Worm (Caenorhabditis elegans) whole organism, L4/young adult: ENCODE data around the gene tebp-2.

Source experiments
- W03F9.2 ChIP-seq: fragments of 150-350 bp; optimal IDR thresholded peaks from 2 replicates; lab custom pipeline; 2014; ENCODE audit warnings: missing biosample characterization, missing genetic modification characterization
- dao-5 ChIP-seq: sonication (generic microtip); optimal IDR thresholded peaks from 2 replicates; lab custom pipeline; 2016; ENCODE audit warnings: missing genotype, missing genetic modification characterization, moderate library complexity, missing compliant biosample characterization
- him-1 ChIP-seq: sonication (generic microtip); optimal IDR thresholded peaks from 2 replicates; lab custom pipeline; 2016; ENCODE audit warnings: missing genotype, missing genetic modification reagents, missing genetic modification characterization, missing compliant biosample characterization

tebp-2 gene

ce11 chrIV:5541285-5541684 lies at the start of gene tebp-2:
Gene tebp-2 (plus strand): TSS chrIV:5541627.
- no peak for TF ChIP-seq W03F9.2 (tag; lab: Kevin White, UChicago)

ce11 chrIV:5492196-5492595 lies 49.2 kb upstream of the tebp-2 start:
- no peak for TF ChIP-seq him-1
- TF ChIP-seq W03F9.2 (tag; lab: Kevin White, UChicago): no peak
- no peak for TF ChIP-seq dao-5 (tag; lab: Kevin White, UChicago)

- TF ChIP-seq dao-5 (tag; lab: Kevin White, UChicago): no peak
- TF ChIP-seq W03F9.2 (tag; lab: Kevin White, UChicago): no peak
- TF ChIP-seq him-1: no peak
Measured at ce11 chrIV:5493135-5493534, 48.3 kb upstream of the tebp-2 start.

- no peak for TF ChIP-seq him-1
- TF ChIP-seq dao-5 (tag; lab: Kevin White, UChicago): no peak
- TF ChIP-seq W03F9.2 (tag; lab: Kevin White, UChicago): no peak
Measured at ce11 chrIV:5493692-5494091, 47.7 kb upstream of the tebp-2 start, which contains the start of gene B0273.1. Gene B0273.1 (plus strand): TSS chrIV:5493992.

- TF ChIP-seq him-1: no peak
- no peak for TF ChIP-seq W03F9.2 (tag; lab: Kevin White, UChicago)
- TF ChIP-seq dao-5 (tag; lab: Kevin White, UChicago): no peak
Measured at ce11 chrIV:5494099-5494498, 47.3 kb upstream of the tebp-2 start.

ce11 chrIV:5501414-5501813 lies 40.0 kb upstream of the tebp-2 start:
- no peak for TF ChIP-seq him-1
- TF ChIP-seq W03F9.2 (tag; lab: Kevin White, UChicago): no peak
- no peak for TF ChIP-seq dao-5 (tag; lab: Kevin White, UChicago)

ce11 chrIV:5502610-5503009 lies 38.8 kb upstream of the tebp-2 start:
- TF ChIP-seq dao-5 (tag; lab: Kevin White, UChicago) (no peak), him-1 (no peak), W03F9.2 (tag; lab: Kevin White, UChicago) (no peak)

ce11 chrIV:5506642-5507041 lies 34.8 kb upstream of the tebp-2 start:
- TF ChIP-seq W03F9.2 (tag; lab: Kevin White, UChicago) (no peak), dao-5 (tag; lab: Kevin White, UChicago) (no peak), him-1 (no peak)

ce11 chrIV:5507754-5508153 lies 33.7 kb upstream of the tebp-2 start:
- no peak for TF ChIP-seq dao-5 (tag; lab: Kevin White, UChicago)
- TF ChIP-seq W03F9.2 (tag; lab: Kevin White, UChicago): no peak
- no peak for TF ChIP-seq him-1

ce11 chrIV:5514789-5515188 lies 26.6 kb upstream of the tebp-2 start:
- TF ChIP-seq him-1 (no peak), dao-5 (tag; lab: Kevin White, UChicago) (no peak), W03F9.2 (tag; lab: Kevin White, UChicago) (no peak)

- TF ChIP-seq dao-5 (tag; lab: Kevin White, UChicago) (no peak), him-1 (no peak)
Measured at ce11 chrIV:5519044-5519443, 22.4 kb upstream of the tebp-2 start.

- TF ChIP-seq dao-5 (tag; lab: Kevin White, UChicago) (no peak), him-1 (no peak), W03F9.2 (tag; lab: Kevin White, UChicago) (no peak)
Measured at ce11 chrIV:5526711-5527383, 14.6 kb upstream of the tebp-2 start.

ce11 chrIV:5528285-5528684 lies 13.1 kb upstream of the tebp-2 start, which contains the start of gene unc-5:
Gene unc-5 (minus strand): TSS chrIV:5528338.
- TF ChIP-seq W03F9.2 (tag; lab: Kevin White, UChicago) (no peak), dao-5 (tag; lab: Kevin White, UChicago) (no peak), him-1 (no peak)

ce11 chrIV:5530980-5531379 lies 10.4 kb upstream of the tebp-2 start:
- TF ChIP-seq dao-5 (tag; lab: Kevin White, UChicago): no peak

ce11 chrIV:5533556-5533955 lies 7.9 kb upstream of the tebp-2 start:
- TF ChIP-seq dao-5 (tag; lab: Kevin White, UChicago) (no peak), W03F9.2 (tag; lab: Kevin White, UChicago) (no peak), him-1 (no peak)
